Worm (Caenorhabditis elegans): ENCODE measurements around the gene kel-10.

ce11 chrIII:10057518-10057917 is 43.7 kb downstream of the kel-10 start, which contains the start of gene T16G12.4:
- TF ChIP-seq blmp-1 (tag; optimal IDR thresholded peaks at IDR 0.05) (no peak), unc-39 (tag; optimal IDR thresholded peaks at IDR 0.05) (no peak), zip-8 (tag; optimal IDR thresholded peaks at IDR 0.05) (no peak), cnd-1 (tag; optimal IDR thresholded peaks at IDR 0.05) (no peak), M03D4.4 (tag; optimal IDR thresholded peaks at IDR 0.05) (no peak), nhr-2 (tag; optimal IDR thresholded peaks at IDR 0.05) (no peak)

All from whole organism, mixed stage, embryonic.